Worm (Caenorhabditis elegans) whole organism, L4/young adult: Measurements from ENCODE around the gene cka-1.

Experiments used
- W03F9.2 ChIP-seq: fragments of 150-350 bp; optimal IDR thresholded peaks from 2 replicates; lab custom pipeline; 2014; ENCODE audit warnings: missing biosample characterization, missing genetic modification characterization
- dao-5 ChIP-seq: sonication (generic microtip); optimal IDR thresholded peaks from 2 replicates; lab custom pipeline; 2016; ENCODE audit warnings: missing genotype, missing genetic modification characterization, moderate library complexity, missing compliant biosample characterization

ce11 chrIV:9716490-9716889 lies 20.9 kb downstream of the cka-1 start:
- no peak for TF ChIP-seq dao-5 (tag; lab: Kevin White, UChicago)
- no peak for TF ChIP-seq W03F9.2
